Comparison of ENCODE assay signal across 3 fruit fly cellular contexts in genomic region chr2L:1127434-1128089, dm6.
TF ChIP-seq lines count a peak whose summit lies in the region.

No protein-coding gene starts in this region.

- no peak for TF ChIP-seq CTCF in whole organism, embryonic (GFP tag; optimal IDR thresholded peaks at IDR 0.05; lab: Kevin White, UChicago)

TF ChIP-seq in whole organism, adult, 20 proteins besides CTCF, POLR2A, EP300 and RAD21:
- no peak for TF ChIP-seq Hr96 (GFP tag; optimal IDR thresholded peaks at IDR 0.05; lab: Kevin White, UChicago)
- no peak for TF ChIP-seq pad (GFP tag; optimal IDR thresholded peaks at IDR 0.05; lab: Kevin White, UChicago)
- no peak for TF ChIP-seq Clk (GFP tag; optimal IDR thresholded peaks at IDR 0.05; lab: Kevin White, UChicago)
- TF ChIP-seq CG12768 (GFP tag; optimal IDR thresholded peaks at IDR 0.05; lab: Kevin White, UChicago), result peak; percentile 7
- TF ChIP-seq bab1 (GFP tag; optimal IDR thresholded peaks at IDR 0.05; lab: Kevin White, UChicago), result no peak
- peak; percentile 83 for TF ChIP-seq cic (GFP tag; optimal IDR thresholded peaks at IDR 0.05; lab: Kevin White, UChicago)
- TF ChIP-seq ovo (GFP tag; optimal IDR thresholded peaks at IDR 0.05; lab: Kevin White, UChicago), result no peak

TF ChIP-seq in whole organism, embryonic, 481 proteins besides CTCF, POLR2A, EP300 and RAD21:
- TF ChIP-seq sug (tag; optimal IDR thresholded peaks at IDR 0.05; lab: Kevin White, UChicago) (peak; percentile 97), dysf (GFP tag; IDR thresholded peaks at IDR 0.05; lab: Robert Waterston, UW) (0 out of 3 replicates have a peak, but pooled peaks have one; percentile 16), CG7987 (GFP tag; optimal IDR thresholded peaks at IDR 0.05; lab: Kevin White, UChicago) (peak; percentile 67), grn (GFP tag; optimal IDR thresholded peaks at IDR 0.05; lab: Kevin White, UChicago) (peak; percentile 60), exex (tag; optimal IDR thresholded peaks at IDR 0.05; lab: Kevin White, UChicago) (peak; percentile 82), wdn (GFP tag; IDR thresholded peaks at IDR 0.05; lab: Robert Waterston, UW) (no peak), CG10274 (GFP tag; optimal IDR thresholded peaks at IDR 0.05; lab: Kevin White, UChicago) (peak; percentile 45), Stat92E (GFP tag; optimal IDR thresholded peaks at IDR 0.05; lab: Kevin White, UChicago) (no peak), CG8359 (GFP tag; optimal IDR thresholded peaks at IDR 0.05; lab: Kevin White, UChicago; ENCODE audit: borderline replicate concordance) (no peak), CG18599 (GFP tag; optimal IDR thresholded peaks at IDR 0.05; lab: Kevin White, UChicago) (peak; percentile 12), Med (GFP tag; lab: Kevin White, UChicago) (peak; percentile 47), lab (GFP tag; optimal IDR thresholded peaks at IDR 0.05; lab: Kevin White, UChicago) (peak; percentile 76), cwo (GFP tag; optimal IDR thresholded peaks at IDR 0.05; lab: Kevin White, UChicago) (peak; percentile 99)

TF ChIP-seq in whole organism, wandering third instar larva, 38 proteins besides CTCF, POLR2A, EP300 and RAD21:
- TF ChIP-seq Abd-B (GFP tag; optimal IDR thresholded peaks at IDR 0.05; lab: Kevin White, UChicago) (no peak), Vsx2 (GFP tag; optimal IDR thresholded peaks at IDR 0.05; lab: Kevin White, UChicago; ENCODE audit: partially characterized antibody) (peak; percentile 18), brk (GFP tag; optimal IDR thresholded peaks at IDR 0.05; lab: Kevin White, UChicago) (no peak), GATAd (GFP tag; optimal IDR thresholded peaks at IDR 0.05; lab: Kevin White, UChicago) (no peak), h (GFP tag; optimal IDR thresholded peaks at IDR 0.05; lab: Kevin White, UChicago) (peak; percentile 74), Hr83 (GFP tag; optimal IDR thresholded peaks at IDR 0.05; lab: Kevin White, UChicago; ENCODE audit: poor library complexity, severe bottlenecking) (no peak), Rel (GFP tag; optimal IDR thresholded peaks at IDR 0.05; lab: Kevin White, UChicago) (no peak), Rel (tag; optimal IDR thresholded peaks at IDR 0.05; lab: Kevin White, UChicago) (peak; percentile 3), rgr (GFP tag; optimal IDR thresholded peaks at IDR 0.05; lab: Kevin White, UChicago) (no peak), HLH106 (tag; optimal IDR thresholded peaks at IDR 0.05; lab: Kevin White, UChicago) (no peak), CG32264 (GFP tag; optimal IDR thresholded peaks at IDR 0.05; lab: Kevin White, UChicago) (no peak), foxo (GFP tag; optimal IDR thresholded peaks at IDR 0.05; lab: Kevin White, UChicago) (no peak), sage (GFP tag; optimal IDR thresholded peaks at IDR 0.05; lab: Kevin White, UChicago) (no peak)
